Worm (Caenorhabditis elegans): ENCODE measurements around the gene kqt-3.

ce11 chrII:13721218-13721617 is 25.1 kb downstream of the kqt-3 start, which contains the start of gene sre-46:
- no peak for TF ChIP-seq ama-1 (optimal IDR thresholded peaks at IDR 0.05)
- no peak for TF ChIP-seq nhr-76 (tag; optimal IDR thresholded peaks at IDR 0.05)
- TF ChIP-seq mxl-2 (GFP tag; conservative IDR thresholded peaks at IDR 0.05): no peak
- no peak for TF ChIP-seq zag-1 (tag; optimal IDR thresholded peaks at IDR 0.05)
- TF ChIP-seq pha-4 (GFP tag; IDR thresholded peaks at IDR 0.05): no peak
- TF ChIP-seq pha-4 (tag; optimal IDR thresholded peaks at IDR 0.05): no peak
- no peak for TF ChIP-seq D1046.2 (GFP tag; IDR thresholded peaks at IDR 0.05)
- no peak for TF ChIP-seq nhr-10 (tag; optimal IDR thresholded peaks at IDR 0.05)
- no peak for TF ChIP-seq aly-2 (tag; optimal IDR thresholded peaks at IDR 0.05)
- TF ChIP-seq unc-130 (GFP tag; optimal IDR thresholded peaks at IDR 0.05): no peak
